Worm (Caenorhabditis elegans): ENCODE data around the gene F44G3.7.

Gene F44G3.7

ce11 chrV:16153375-16153774 is 16.4 kb upstream of the F44G3.7 start, which contains the start of gene str-254:
Gene str-254, minus strand, starts transcription at chrV:16153475.
- TF ChIP-seq unc-62 (GFP tag; optimal IDR thresholded peaks at IDR 0.05): no peak

- no peak for TF ChIP-seq unc-62 (GFP tag; optimal IDR thresholded peaks at IDR 0.05)
These were observed 11.9 kb upstream of the F44G3.7 start, which contains the start of gene F10A3.4 for ce11 chrV:16148805-16149204. Gene F10A3.4, plus strand, starts transcription at chrV:16149105.

DNA sequence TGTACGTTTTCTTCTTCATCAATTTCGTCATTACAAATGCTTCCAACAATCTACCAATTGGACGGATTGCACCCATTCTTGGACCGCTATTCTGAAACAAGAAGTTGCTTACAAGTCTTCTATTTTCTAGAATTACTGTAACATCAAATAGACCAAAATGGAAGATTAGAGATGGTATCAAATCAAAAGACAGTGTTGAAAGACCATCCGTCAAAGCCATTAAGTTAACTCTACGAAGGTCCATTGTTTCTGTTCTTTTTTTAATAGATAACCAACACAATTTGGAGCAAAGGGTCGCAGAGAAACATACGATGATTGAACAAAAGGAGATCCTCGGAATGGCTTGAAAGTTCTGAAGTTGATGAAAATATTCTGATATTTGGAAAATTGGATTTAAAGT is 8.1 kb upstream of the F44G3.7 start:
- no peak for TF ChIP-seq unc-62 (GFP tag; optimal IDR thresholded peaks at IDR 0.05)

- TF ChIP-seq unc-62 (GFP tag; optimal IDR thresholded peaks at IDR 0.05): no peak
These were observed 6.2 kb upstream of the F44G3.7 start, which contains the start of gene fbxa-88 for ce11 chrV:16143066-16143581. Gene fbxa-88, minus strand, starts transcription at chrV:16143116.

ce11 chrV:16142371-16142770 is 5.4 kb upstream of the F44G3.7 start, which contains the start of gene fbxa-18:
Gene fbxa-18, plus strand, starts transcription at chrV:16142671.
- no peak for TF ChIP-seq unc-62 (GFP tag; optimal IDR thresholded peaks at IDR 0.05)

ce11 chrV:16141071-16141470 is 4.1 kb upstream of the F44G3.7 start, which contains the start of gene clc-32:
Gene clc-32, minus strand, starts transcription at chrV:16141171.
- no peak for TF ChIP-seq unc-62 (GFP tag; optimal IDR thresholded peaks at IDR 0.05)

- TF ChIP-seq unc-62 (GFP tag; optimal IDR thresholded peaks at IDR 0.05): no peak
These were observed 2.6 kb upstream of the F44G3.7 start, which contains the start of gene clc-11 for ce11 chrV:16139529-16139928. Gene clc-11, minus strand, starts transcription at chrV:16139629.

DNA sequence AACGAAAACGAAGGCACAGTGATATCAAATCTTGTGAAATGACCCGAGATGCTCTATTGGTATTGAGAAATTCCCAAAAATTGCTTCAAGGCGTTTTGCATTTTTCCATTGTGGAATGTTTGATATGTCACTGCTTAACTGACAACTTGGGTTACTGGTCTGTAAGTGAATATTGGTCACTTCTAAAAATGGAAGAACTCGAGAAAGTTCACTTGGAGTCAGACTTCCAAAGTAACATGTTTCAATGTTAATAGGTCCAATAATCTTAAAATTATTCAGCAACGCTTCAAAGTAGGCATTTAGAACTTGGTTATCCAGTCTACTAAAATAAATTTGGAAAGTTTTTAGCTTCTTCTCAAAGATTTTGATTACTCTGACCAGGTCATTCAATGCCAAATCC is 4.2 kb downstream of the F44G3.7 start, which contains the start of gene fbxa-144:
Gene fbxa-144 (minus strand): TSS at position 101 of the 400 bp plus-strand sequence.
- no peak for TF ChIP-seq unc-62 (GFP tag; optimal IDR thresholded peaks at IDR 0.05)

DNA sequence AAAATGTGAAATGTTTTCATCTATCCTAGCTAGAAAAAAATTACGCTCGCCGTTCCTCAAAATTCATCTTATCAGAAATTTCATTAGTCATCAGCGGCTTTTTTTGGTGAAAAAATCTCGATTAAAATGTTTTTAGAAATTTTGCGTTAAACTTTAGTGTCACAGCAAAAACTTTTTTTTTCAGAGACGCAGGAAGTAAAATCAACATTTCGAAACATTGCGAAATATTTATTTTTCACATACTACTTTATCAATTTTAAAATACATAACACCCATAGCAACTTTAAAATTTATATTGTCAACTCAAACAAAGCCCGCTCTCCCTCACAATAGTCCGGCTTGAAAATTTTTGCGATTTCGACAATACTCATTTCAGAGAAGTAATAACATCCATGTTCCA is 4.7 kb downstream of the F44G3.7 start:
- no peak for TF ChIP-seq unc-62 (GFP tag; optimal IDR thresholded peaks at IDR 0.05)

DNA sequence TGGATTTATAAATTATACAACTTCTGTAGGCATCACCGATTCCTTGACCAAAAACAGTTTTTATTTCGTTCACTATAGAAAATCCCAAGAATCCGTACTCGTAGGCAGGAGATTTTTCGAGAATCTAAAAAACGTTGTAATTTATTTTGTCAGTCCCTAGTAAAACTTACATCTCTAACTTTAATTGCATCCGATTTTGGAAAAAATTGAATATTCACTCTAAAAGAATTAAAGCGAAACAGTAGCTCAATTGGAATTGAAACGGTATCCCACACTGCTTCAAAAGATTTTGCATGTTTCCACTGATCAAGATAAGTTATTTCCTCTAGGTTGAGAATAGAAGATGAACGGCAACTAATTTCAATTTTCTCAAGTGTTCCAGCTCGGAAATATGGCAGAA is 5.7 kb downstream of the F44G3.7 start, which contains the start of gene fbxa-142:
Gene fbxa-142 (minus strand): TSS at position 101 of the 400 bp plus-strand sequence.
- TF ChIP-seq unc-62 (GFP tag; optimal IDR thresholded peaks at IDR 0.05): no peak

- no peak for TF ChIP-seq unc-62 (GFP tag; optimal IDR thresholded peaks at IDR 0.05)
These were observed 7.8 kb downstream of the F44G3.7 start for ce11 chrV:16129116-16129515.

DNA sequence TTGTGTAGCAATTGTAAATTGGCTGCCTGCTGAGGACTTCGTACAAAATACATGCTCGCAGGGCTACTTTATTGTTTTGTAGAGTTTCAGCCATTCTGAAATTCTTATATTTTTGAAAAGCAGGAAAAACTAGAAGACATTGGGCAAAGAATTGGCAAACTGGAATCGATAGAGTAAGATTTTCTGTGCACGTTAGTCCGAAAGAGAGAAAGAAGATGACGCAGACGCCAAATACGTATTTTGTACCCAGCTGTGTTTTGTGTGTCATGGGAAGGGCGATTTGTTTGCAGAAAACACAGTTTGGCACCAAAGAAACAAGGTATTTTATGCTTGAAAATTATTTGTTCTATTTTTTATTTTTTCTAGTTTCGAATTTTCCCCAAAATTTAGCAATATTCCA is 9.5 kb downstream of the F44G3.7 start, which contains the start of gene fbxa-143:
Gene fbxa-143 (minus strand): TSS at position 101 of the 400 bp plus-strand sequence.
- TF ChIP-seq unc-62 (GFP tag; optimal IDR thresholded peaks at IDR 0.05): no peak

DNA sequence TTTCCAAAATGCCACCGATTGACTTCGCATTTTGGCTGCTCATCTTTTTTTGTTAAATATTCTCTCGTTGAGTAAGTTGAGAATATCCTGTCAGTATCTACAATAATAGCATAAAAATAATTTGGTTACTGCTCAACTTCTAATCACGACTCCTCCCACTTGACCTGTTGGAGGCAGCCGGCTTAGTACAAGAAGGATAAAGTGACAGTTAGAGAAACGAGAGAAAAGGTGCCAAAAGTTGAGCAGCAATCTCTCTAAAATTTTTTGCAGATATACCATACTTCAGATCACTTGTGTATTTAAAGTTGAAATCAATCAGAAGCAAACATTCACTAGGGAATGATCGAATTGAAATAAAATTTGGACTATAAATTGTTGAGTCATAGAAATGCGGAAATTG is 12.2 kb downstream of the F44G3.7 start, which contains the start of gene nhr-111:
Gene nhr-111 (minus strand): TSS at position 101 of the 400 bp plus-strand sequence.
- no peak for TF ChIP-seq unc-62 (GFP tag; optimal IDR thresholded peaks at IDR 0.05)

DNA sequence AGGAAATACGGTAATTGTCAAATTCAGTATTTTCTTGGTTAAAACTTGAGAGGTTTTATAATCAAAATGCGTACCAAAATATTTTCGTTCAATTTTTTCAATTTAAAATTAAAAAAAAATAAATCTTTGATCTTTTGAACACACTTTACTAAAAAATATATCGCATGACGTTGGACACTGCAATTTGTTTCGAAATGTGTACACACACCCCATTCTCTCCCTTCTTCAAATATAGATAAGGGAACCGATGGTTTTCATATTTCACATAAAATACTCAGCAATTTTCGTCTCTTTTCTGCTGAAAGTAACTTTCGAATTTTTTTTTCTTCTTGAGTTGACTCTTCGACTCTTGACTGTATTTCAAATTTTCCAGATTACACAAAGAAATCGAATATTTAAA is 15.5 kb downstream of the F44G3.7 start:
- TF ChIP-seq unc-62 (GFP tag; optimal IDR thresholded peaks at IDR 0.05): no peak

DNA sequence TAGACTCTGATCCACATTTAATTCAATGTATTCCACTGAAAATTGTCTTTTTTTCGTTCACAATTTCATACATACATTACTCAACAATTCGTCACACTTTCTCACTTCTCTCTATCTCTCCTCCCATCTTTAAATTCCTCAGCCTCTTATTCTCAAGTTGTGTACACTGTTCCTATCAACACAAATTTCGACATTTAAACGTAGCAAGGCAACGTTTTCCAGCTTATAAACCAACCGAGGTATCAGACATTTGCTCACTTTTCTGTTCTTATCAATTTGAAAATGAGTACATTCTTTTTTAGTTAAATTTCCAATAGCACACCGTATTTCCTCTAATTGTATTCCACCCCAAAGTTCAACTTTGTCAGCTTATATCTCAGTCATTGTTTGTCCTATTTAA is 16.0 kb downstream of the F44G3.7 start, which contains the start of gene skr-3:
Gene skr-3 (plus strand): TSS at position 163 of the 400 bp plus-strand sequence.
- no peak for TF ChIP-seq unc-62 (GFP tag; optimal IDR thresholded peaks at IDR 0.05)

ce11 chrV:16120499-16120898 is 16.4 kb downstream of the F44G3.7 start:
- no peak for TF ChIP-seq unc-62 (GFP tag; optimal IDR thresholded peaks at IDR 0.05)

- no peak for TF ChIP-seq unc-62 (GFP tag; optimal IDR thresholded peaks at IDR 0.05)
These were observed 18.3 kb downstream of the F44G3.7 start, which contains the start of gene str-103 for ce11 chrV:16118601-16119000. Gene str-103, minus strand, starts transcription at chrV:16118701.

Data from whole organism, dauer.